Worm (Caenorhabditis elegans): Measurements from ENCODE around the gene bath-28.
A peak's percentile ranks its signal among the peaks of the same experiment; 100 is the strongest.

Gene bath-28

ce11 chrII:3322257-3322656 is 22.5 kb downstream of the bath-28 start, which contains the start of gene Y46D2A.1:
Gene Y46D2A.1, plus strand, starts transcription at chrII:3322557.
- TF ChIP-seq flt-1 (GFP tag; IDR thresholded peaks at IDR 0.05), result no peak
- TF ChIP-seq ama-1 (optimal IDR thresholded peaks at IDR 0.05), result no peak
- no peak for TF ChIP-seq sea-1 (GFP tag; conservative IDR thresholded peaks at IDR 0.05)
- TF ChIP-seq ets-7 (tag; optimal IDR thresholded peaks at IDR 0.05), result no peak
- no peak for TF ChIP-seq aly-1 (tag; optimal IDR thresholded peaks at IDR 0.05)
- TF ChIP-seq hmbx-1 (tag; optimal IDR thresholded peaks at IDR 0.05), result no peak

ce11 chrII:3318839-3319238 is 25.9 kb downstream of the bath-28 start:
- TF ChIP-seq hmbx-1 (tag; optimal IDR thresholded peaks at IDR 0.05), result no peak
- no peak for TF ChIP-seq B0310.2 (tag; optimal IDR thresholded peaks at IDR 0.05)
- no peak for TF ChIP-seq tra-4 (tag; optimal IDR thresholded peaks at IDR 0.05)
- no peak for TF ChIP-seq scrt-1 (GFP tag; IDR thresholded peaks at IDR 0.05)

- TF ChIP-seq ets-7 (tag; optimal IDR thresholded peaks at IDR 0.05) (no peak), flt-1 (GFP tag; IDR thresholded peaks at IDR 0.05) (no peak), pes-1 (GFP tag; IDR thresholded peaks at IDR 0.05) (no peak), ama-1 (optimal IDR thresholded peaks at IDR 0.05) (no peak), scrt-1 (GFP tag; IDR thresholded peaks at IDR 0.05) (no peak), hnd-1 (tag; optimal IDR thresholded peaks at IDR 0.05) (no peak), sea-1 (GFP tag; conservative IDR thresholded peaks at IDR 0.05) (no peak), tbx-37 (GFP tag; conservative IDR thresholded peaks at IDR 0.05) (no peak), tra-4 (tag; optimal IDR thresholded peaks at IDR 0.05) (no peak), tbx-11 (GFP tag; IDR thresholded peaks at IDR 0.05) (no peak)
Observed at ce11 chrII:3313442-3313841, 31.3 kb downstream of the bath-28 start, which contains the start of gene F39E9.6. Gene F39E9.6, minus strand, starts transcription at chrII:3313542.

ce11 chrII:3310957-3311657 is 33.7 kb downstream of the bath-28 start:
- no peak for TF ChIP-seq ets-7 (tag; optimal IDR thresholded peaks at IDR 0.05)
- no peak for TF ChIP-seq hmbx-1 (tag; optimal IDR thresholded peaks at IDR 0.05)
- TF ChIP-seq sea-1 (GFP tag; conservative IDR thresholded peaks at IDR 0.05), result no peak
- no peak for TF ChIP-seq hnd-1 (tag; optimal IDR thresholded peaks at IDR 0.05)
- no peak for TF ChIP-seq ceh-13 (GFP tag; optimal IDR thresholded peaks at IDR 0.05)
- TF ChIP-seq ceh-36 (tag; optimal IDR thresholded peaks at IDR 0.05), result no peak

- peak; percentile 35; the same call in 1 of the 2 replicates for TF ChIP-seq tbx-37 (GFP tag; conservative IDR thresholded peaks at IDR 0.05)
Observed at ce11 chrII:3309963-3310362, 34.8 kb downstream of the bath-28 start.

- TF ChIP-seq hmg-4 (GFP tag; optimal IDR thresholded peaks at IDR 0.05), result no peak
- no peak for TF ChIP-seq tra-4 (tag; optimal IDR thresholded peaks at IDR 0.05)
- TF ChIP-seq flt-1 (GFP tag; IDR thresholded peaks at IDR 0.05), result no peak
- no peak for TF ChIP-seq tbx-11 (GFP tag; IDR thresholded peaks at IDR 0.05)
- TF ChIP-seq tbx-37 (GFP tag; conservative IDR thresholded peaks at IDR 0.05), result no peak
- TF ChIP-seq ceh-36 (tag; optimal IDR thresholded peaks at IDR 0.05), result no peak
- TF ChIP-seq aly-1 (tag; optimal IDR thresholded peaks at IDR 0.05), result no peak
- no peak for TF ChIP-seq hmbx-1 (tag; optimal IDR thresholded peaks at IDR 0.05)
- TF ChIP-seq B0310.2 (tag; optimal IDR thresholded peaks at IDR 0.05), result no peak
- no peak for TF ChIP-seq scrt-1 (GFP tag; IDR thresholded peaks at IDR 0.05)
- TF ChIP-seq pes-1 (GFP tag; IDR thresholded peaks at IDR 0.05), result no peak
- no peak for TF ChIP-seq ama-1 (optimal IDR thresholded peaks at IDR 0.05)
- no peak for TF ChIP-seq sea-1 (GFP tag; conservative IDR thresholded peaks at IDR 0.05)
- no peak for TF ChIP-seq hnd-1 (tag; optimal IDR thresholded peaks at IDR 0.05)
Observed at ce11 chrII:3303582-3303981, 41.2 kb downstream of the bath-28 start.

- TF ChIP-seq flt-1 (GFP tag; IDR thresholded peaks at IDR 0.05), result no peak
- TF ChIP-seq ama-1 (optimal IDR thresholded peaks at IDR 0.05), result no peak
- no peak for TF ChIP-seq aly-1 (tag; optimal IDR thresholded peaks at IDR 0.05)
- TF ChIP-seq tbx-37 (GFP tag; conservative IDR thresholded peaks at IDR 0.05), result no peak
- TF ChIP-seq hmg-4 (GFP tag; optimal IDR thresholded peaks at IDR 0.05), result no peak
- no peak for TF ChIP-seq hnd-1 (tag; optimal IDR thresholded peaks at IDR 0.05)
- TF ChIP-seq F13C5.2 (tag; optimal IDR thresholded peaks at IDR 0.05), result no peak
- TF ChIP-seq ceh-13 (GFP tag; optimal IDR thresholded peaks at IDR 0.05), result no peak
- no peak for TF ChIP-seq scrt-1 (GFP tag; IDR thresholded peaks at IDR 0.05)
- no peak for TF ChIP-seq hmbx-1 (tag; optimal IDR thresholded peaks at IDR 0.05)
- no peak for TF ChIP-seq ceh-36 (tag; optimal IDR thresholded peaks at IDR 0.05)
- TF ChIP-seq pes-1 (GFP tag; IDR thresholded peaks at IDR 0.05), result no peak
- TF ChIP-seq ets-7 (tag; optimal IDR thresholded peaks at IDR 0.05), result no peak
- no peak for TF ChIP-seq B0310.2 (tag; optimal IDR thresholded peaks at IDR 0.05)
- no peak for TF ChIP-seq tbx-11 (GFP tag; IDR thresholded peaks at IDR 0.05)
- no peak for TF ChIP-seq tra-4 (tag; optimal IDR thresholded peaks at IDR 0.05)
- TF ChIP-seq sea-1 (GFP tag; conservative IDR thresholded peaks at IDR 0.05), result no peak
Observed at ce11 chrII:3299457-3299856, 45.3 kb downstream of the bath-28 start, which contains the start of gene btb-22. Gene btb-22, plus strand, starts transcription at chrII:3299757.

ce11 chrII:3297914-3298313 is 46.9 kb downstream of the bath-28 start, which contains the start of gene btb-18:
Gene btb-18, plus strand, starts transcription at chrII:3298214.
- TF ChIP-seq F13C5.2 (tag; optimal IDR thresholded peaks at IDR 0.05) (no peak), hmbx-1 (tag; optimal IDR thresholded peaks at IDR 0.05) (no peak), ama-1 (optimal IDR thresholded peaks at IDR 0.05) (no peak), pes-1 (GFP tag; IDR thresholded peaks at IDR 0.05) (no peak), hnd-1 (tag; optimal IDR thresholded peaks at IDR 0.05) (no peak), ceh-13 (GFP tag; optimal IDR thresholded peaks at IDR 0.05) (no peak), flt-1 (GFP tag; IDR thresholded peaks at IDR 0.05) (no peak), ceh-36 (tag; optimal IDR thresholded peaks at IDR 0.05) (no peak), tbx-37 (GFP tag; conservative IDR thresholded peaks at IDR 0.05) (no peak), tra-4 (tag; optimal IDR thresholded peaks at IDR 0.05) (no peak), aly-1 (tag; optimal IDR thresholded peaks at IDR 0.05) (no peak), scrt-1 (GFP tag; IDR thresholded peaks at IDR 0.05) (no peak), hmg-4 (GFP tag; optimal IDR thresholded peaks at IDR 0.05) (no peak)

All from whole organism, early embryonic.